Fruit fly (Drosophila melanogaster): ENCODE measurements around the gene CG13876.

CG13876 gene

dm6 chr3L:223019-223902, 17.3 kb downstream of the CG13876 start, which contains the start of the genes pyx and CG33229:
pyx (minus strand) TSS chr3L:223069.
CG33229 (plus strand) TSS chr3L:223852.
- TF ChIP-seq CG32121 (GFP tag; IDR thresholded peaks at IDR 0.05) (peak; percentile 81), Pif1A (GFP tag; optimal IDR thresholded peaks at IDR 0.05) (peak; percentile 66), CG8159 (tag; optimal IDR thresholded peaks at IDR 0.05) (peak; percentile 81), CG34367 (tag; optimal IDR thresholded peaks at IDR 0.05) (peak; percentile 70), CG10348 (GFP tag; IDR thresholded peaks at IDR 0.05) (no peak; the same call in none of the 2 replicates), CG4496 (GFP tag; IDR thresholded peaks at IDR 0.05) (peak; percentile 73; the same call in 2 of the 3 replicates), CG8301 (tag; optimal IDR thresholded peaks at IDR 0.05) (peak; percentile 78), CG15710 (tag; optimal IDR thresholded peaks at IDR 0.05) (peak; percentile 76), EcR (GFP tag; optimal IDR thresholded peaks at IDR 0.05) (no peak), CG12605 (GFP tag; IDR thresholded peaks at IDR 0.05) (peak; percentile 57; the same call in 1 of the 2 replicates), Pif1B (GFP tag; optimal IDR thresholded peaks at IDR 0.05) (no peak), CG14655 (GFP tag; optimal IDR thresholded peaks at IDR 0.05) (peak; percentile 88), D1 (tag; optimal IDR thresholded peaks at IDR 0.05) (no peak), CG13204 (GFP tag; optimal IDR thresholded peaks at IDR 0.05) (no peak), CG17806 (tag; optimal IDR thresholded peaks at IDR 0.05) (peak; percentile 68), CG9948 (tag; optimal IDR thresholded peaks at IDR 0.05) (peak; percentile 74), Snoo (tag; optimal IDR thresholded peaks at IDR 0.05) (peak; percentile 67), fd96Ca (GFP tag; IDR thresholded peaks at IDR 0.05) (peak; percentile 85), Ets98B (GFP tag; IDR thresholded peaks at IDR 0.05) (peak; percentile 73), rn (GFP tag; IDR thresholded peaks at IDR 0.05) (peak; percentile 36; the same call in 1 of the 2 replicates), gl (tag; optimal IDR thresholded peaks at IDR 0.05) (no peak)

dm6 chr3L:224004-224951, 18.3 kb downstream of the CG13876 start:
- TF ChIP-seq CG14655 (GFP tag; optimal IDR thresholded peaks at IDR 0.05) = no peak
- peak; percentile 56; the same call in 2 of the 3 replicates for TF ChIP-seq fd96Ca (GFP tag; IDR thresholded peaks at IDR 0.05)
- no peak for TF ChIP-seq CG15710 (tag; optimal IDR thresholded peaks at IDR 0.05)
- TF ChIP-seq gl (tag; optimal IDR thresholded peaks at IDR 0.05) = no peak
- TF ChIP-seq Ets98B (GFP tag; IDR thresholded peaks at IDR 0.05) = no peak; the same call in 1 of the 2 replicates
- no peak for TF ChIP-seq rn (GFP tag; IDR thresholded peaks at IDR 0.05)
- peak; percentile 58 for TF ChIP-seq CG4496 (GFP tag; IDR thresholded peaks at IDR 0.05)
- TF ChIP-seq CG12605 (GFP tag; IDR thresholded peaks at IDR 0.05) = peak; percentile 15; the same call in 1 of the 2 replicates
- peak; percentile 26 for TF ChIP-seq CG8159 (tag; optimal IDR thresholded peaks at IDR 0.05)

dm6 chr3L:225120-225519, 19.2 kb downstream of the CG13876 start:
- TF ChIP-seq CG17806 (tag; optimal IDR thresholded peaks at IDR 0.05) (no peak), Ets98B (GFP tag; IDR thresholded peaks at IDR 0.05) (no peak), CG8301 (tag; optimal IDR thresholded peaks at IDR 0.05) (no peak)

dm6 chr3L:231504-231903, 25.6 kb downstream of the CG13876 start, which contains the start of gene CG42846:
CG42846 (minus strand) TSS chr3L:231604.
- TF ChIP-seq CG12605 (GFP tag; IDR thresholded peaks at IDR 0.05) (no peak), Pif1B (GFP tag; optimal IDR thresholded peaks at IDR 0.05) (no peak), CG34367 (tag; optimal IDR thresholded peaks at IDR 0.05) (no peak), CG17806 (tag; optimal IDR thresholded peaks at IDR 0.05) (no peak), CG8159 (tag; optimal IDR thresholded peaks at IDR 0.05) (no peak), CG10348 (GFP tag; IDR thresholded peaks at IDR 0.05) (no peak), Snoo (tag; optimal IDR thresholded peaks at IDR 0.05) (no peak), Ets98B (GFP tag; IDR thresholded peaks at IDR 0.05) (no peak), CG8301 (tag; optimal IDR thresholded peaks at IDR 0.05) (no peak)

- TF ChIP-seq rn (GFP tag; IDR thresholded peaks at IDR 0.05) = no peak
- TF ChIP-seq CG8301 (tag; optimal IDR thresholded peaks at IDR 0.05) = no peak
- no peak for TF ChIP-seq EcR (GFP tag; optimal IDR thresholded peaks at IDR 0.05)
- TF ChIP-seq fd96Ca (GFP tag; IDR thresholded peaks at IDR 0.05) = no peak
- no peak for TF ChIP-seq Ets98B (GFP tag; IDR thresholded peaks at IDR 0.05)
- no peak for TF ChIP-seq CG10348 (GFP tag; IDR thresholded peaks at IDR 0.05)
- TF ChIP-seq CG17806 (tag; optimal IDR thresholded peaks at IDR 0.05) = no peak
- TF ChIP-seq CG34367 (tag; optimal IDR thresholded peaks at IDR 0.05) = no peak
- no peak for TF ChIP-seq gl (tag; optimal IDR thresholded peaks at IDR 0.05)
- no peak for TF ChIP-seq Pif1B (GFP tag; optimal IDR thresholded peaks at IDR 0.05)
These were observed 26.3 kb downstream of the CG13876 start, which contains the start of gene CG34454 for dm6 chr3L:232267-232666. CG34454 (minus strand) TSS chr3L:232350.
